Worm (Caenorhabditis elegans) whole organism, L4 larva: ENCODE results near the gene unc-93.

Experiments
- ceh-28 ChIP-seq: fragments of 150-350 bp; optimal IDR thresholded peaks from 2 replicates; lab custom pipeline; 2014; ENCODE audit warnings: missing biosample characterization, missing genetic modification reagents, missing genetic modification characterization
- ceh-82 ChIP-seq: sonication (generic microtip); optimal IDR thresholded peaks from 2 replicates; lab custom pipeline; 2017; ENCODE audit warnings: missing biosample characterization, missing genetic modification characterization
- dmd-9 ChIP-seq: fragments of 200-800 bp; sonication (Bioruptor generic); IDR thresholded peaks from 2 replicates; pipeline ENCODE4 v1.3.6; 2022; ENCODE audit warnings: missing genetic modification reagents, missing genetic modification characterization, missing compliant biosample characterization
- dpl-1 ChIP-seq: fragments of 150-350 bp; optimal IDR thresholded peaks from 2 replicates; lab custom pipeline; 2014; ENCODE audit warnings: missing biosample characterization, missing genetic modification reagents, missing genetic modification characterization
- egl-27 ChIP-seq: sonication (generic microtip); optimal IDR thresholded peaks from 3 replicates; lab custom pipeline; 2017; ENCODE audit warnings: missing biosample characterization, missing genetic modification reagents, missing genetic modification characterization
- fkh-10 ChIP-seq: fragments of 150-350 bp; optimal IDR thresholded peaks from 2 replicates; lab custom pipeline; 2014; ENCODE audit warnings: missing biosample characterization, missing genetic modification reagents, missing genetic modification characterization
- lin-39 ChIP-seq: fragments of 150-350 bp; optimal IDR thresholded peaks from 2 replicates; lab custom pipeline; 2014; ENCODE audit warnings: missing biosample characterization, missing genetic modification reagents, missing genetic modification characterization
- mep-1 ChIP-seq: fragments of 150-350 bp; sonication (generic microtip); optimal IDR thresholded peaks from 3 replicates; lab custom pipeline; 2014; ENCODE audit warnings: missing biosample characterization, missing genetic modification characterization
- nhr-237 ChIP-seq: sonication (generic microtip); optimal IDR thresholded peaks from 2 replicates; lab custom pipeline; 2017; ENCODE audit warnings: missing biosample characterization, missing genetic modification characterization
- nhr-6 ChIP-seq: fragments of 150-350 bp; optimal IDR thresholded peaks from 2 replicates; lab custom pipeline; 2014; ENCODE audit warnings: missing biosample characterization, missing genetic modification characterization
- pha-4 ChIP-seq, 2 experiments: fragments of 150-350 bp in 1 of 2; fragments of 200-800 bp in 1 of 2; sonication (Bioruptor generic) in 1 of 2; IDR thresholded peaks in 1 of 2; optimal IDR thresholded peaks in 1 of 2; 2 replicates each; pipeline versions ENCODE4 v1.3.6 to Lab custom; 2014 to 2022; ENCODE audit warnings: missing genetic modification characterization in 2 of 2, missing genetic modification reagents in 2 of 2, missing biosample characterization in 1 of 2, missing compliant biosample characterization in 1 of 2
- ztf-11 ChIP-seq: fragments of 150-350 bp; optimal IDR thresholded peaks from 2 replicates; lab custom pipeline; 2014; ENCODE audit warnings: missing biosample characterization, missing genetic modification characterization

DNA sequence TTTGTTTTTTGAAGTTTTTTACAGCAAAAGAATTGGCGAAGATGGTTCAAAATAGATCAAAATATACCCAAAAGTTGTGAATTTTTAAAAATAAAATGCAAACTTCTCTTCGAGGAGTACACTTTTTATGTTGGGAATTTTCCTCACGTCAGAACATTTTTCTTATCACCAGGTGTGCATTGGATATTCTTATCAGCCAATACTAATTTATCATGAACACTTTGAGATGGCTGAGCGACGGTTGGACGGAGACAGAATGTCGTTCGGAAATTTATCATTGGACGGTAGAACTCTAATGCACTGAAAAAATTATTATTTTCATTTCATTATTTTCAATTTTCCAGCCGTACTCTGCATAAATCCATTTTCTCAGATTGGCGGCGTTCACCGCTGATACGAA, 5.1 kb downstream of the unc-93 start:
- TF ChIP-seq dpl-1 (GFP tag; lab: Kevin White, UChicago) (no peak), fkh-10 (GFP tag; lab: Kevin White, UChicago) (no peak), mep-1 (tag; lab: Kevin White, UChicago) (no peak), nhr-6 (no peak), ceh-82 (no peak), ztf-11 (tag; lab: Kevin White, UChicago) (no peak), egl-27 (tag; lab: Kevin White, UChicago) (no peak), dmd-9 (GFP tag; lab: Robert Waterston, UW) (no peak), lin-39 (tag; lab: Kevin White, UChicago) (no peak), pha-4 (GFP tag; IDR thresholded peaks at IDR 0.05; lab: Robert Waterston, UW) (no peak), pha-4 (tag; optimal IDR thresholded peaks at IDR 0.05; lab: Kevin White, UChicago) (no peak), nhr-237 (tag; lab: Kevin White, UChicago) (no peak), ceh-28 (no peak)
